Worm (Caenorhabditis elegans) whole organism, L3 larva: ENCODE data around the gene myo-2.

Experiments
- ZK546.5 ChIP-seq: sonication (generic microtip); optimal IDR thresholded peaks from 2 replicates; lab custom pipeline; 2017; ENCODE audit warnings: missing biosample characterization, missing genetic modification characterization
- ceh-9 ChIP-seq: sonication (generic microtip); optimal IDR thresholded peaks from 2 replicates; lab custom pipeline; 2018; ENCODE audit warnings: missing biosample characterization, missing genetic modification characterization
- fkh-10 ChIP-seq: sonication (generic microtip); optimal IDR thresholded peaks from 2 replicates; lab custom pipeline; 2017; ENCODE audit warnings: missing biosample characterization, missing genetic modification reagents, missing genetic modification characterization
- nhr-237 ChIP-seq: fragments of 150-350 bp; optimal IDR thresholded peaks from 2 replicates; lab custom pipeline; 2014; ENCODE audit warnings: missing biosample characterization, missing genetic modification characterization
- nhr-28 ChIP-seq: fragments of 150-350 bp; optimal IDR thresholded peaks from 2 replicates; lab custom pipeline; 2014; ENCODE audit warnings: missing biosample characterization, missing genetic modification characterization
- pqm-1 ChIP-seq: fragments of 150-350 bp; optimal IDR thresholded peaks from 2 replicates; lab custom pipeline; 2017; ENCODE audit warnings: missing biosample characterization, missing genetic modification characterization, inconsistent platforms
- ztf-11 ChIP-seq: fragments of 150-350 bp; optimal IDR thresholded peaks from 2 replicates; lab custom pipeline; 2014; ENCODE audit warnings: missing biosample characterization, missing genetic modification characterization

ce11 chrX:12472232-12472631 is 4.4 kb downstream of the myo-2 start:
- TF ChIP-seq ztf-11 (tag; lab: Kevin White, UChicago) (no peak), pqm-1 (no peak), nhr-28 (tag; lab: Kevin White, UChicago) (no peak), fkh-10 (GFP tag; lab: Kevin White, UChicago) (no peak), nhr-237 (tag; lab: Kevin White, UChicago) (no peak), ZK546.5 (tag; lab: Kevin White, UChicago) (no peak), ceh-9 (tag; lab: Kevin White, UChicago) (no peak)
